Worm (Caenorhabditis elegans): ENCODE data around the gene C05C12.6.

ce11 chrIV:11218037-11218436, 23.2 kb downstream of the C05C12.6 start, which contains the start of gene zip-6:
- TF ChIP-seq lin-15B (tag; optimal IDR thresholded peaks at IDR 0.05), result no peak
- TF ChIP-seq nhr-76 (tag; optimal IDR thresholded peaks at IDR 0.05), result no peak
- no peak for TF ChIP-seq pha-4 (GFP tag; IDR thresholded peaks at IDR 0.05)
- no peak for TF ChIP-seq pha-4 (tag; optimal IDR thresholded peaks at IDR 0.05)
- TF ChIP-seq T20F7.1 (GFP tag; optimal IDR thresholded peaks at IDR 0.05), result no peak
- no peak for TF ChIP-seq F26F4.8 (GFP tag; conservative IDR thresholded peaks at IDR 0.05)
- TF ChIP-seq nhr-28 (tag; optimal IDR thresholded peaks at IDR 0.05), result no peak
- TF ChIP-seq zip-2 (tag; optimal IDR thresholded peaks at IDR 0.05), result no peak
- TF ChIP-seq D1046.2 (GFP tag; IDR thresholded peaks at IDR 0.05), result no peak
- TF ChIP-seq daf-8 (GFP tag; IDR thresholded peaks at IDR 0.05), result no peak
- TF ChIP-seq snpc-4 (tag; optimal IDR thresholded peaks at IDR 0.05), result no peak
- no peak for TF ChIP-seq Y5F2A.4 (GFP tag; optimal IDR thresholded peaks at IDR 0.05)
- no peak for TF ChIP-seq lin-39 (tag; optimal IDR thresholded peaks at IDR 0.05)
